Fruit fly (Drosophila melanogaster): ENCODE results near the gene rump.

Gene rump

dm6 chr3R:9551013-9551658, 41.0 kb upstream of the rump start (continued):
- TF ChIP-seq Scr (GFP tag; IDR thresholded peaks at IDR 0.05; ENCODE audit: partially characterized antibody) (no peak), CG11504 (tag; optimal IDR thresholded peaks at IDR 0.05) (no peak), prd (optimal IDR thresholded peaks at IDR 0.05) (no peak), prd (GFP tag; IDR thresholded peaks at IDR 0.05) (no peak), Trl (optimal IDR thresholded peaks at IDR 0.05) (peak; percentile 93 to 95), Trl (GFP tag; optimal IDR thresholded peaks at IDR 0.05) (peak; percentile 65), CG11560 (tag; IDR thresholded peaks at IDR 0.05) (no peak), ftz-f1 (GFP tag; optimal IDR thresholded peaks at IDR 0.05) (peak; percentile 97), CG13894 (tag; optimal IDR thresholded peaks at IDR 0.05) (peak; percentile 66), Asciz (GFP tag; optimal IDR thresholded peaks at IDR 0.05) (peak; percentile 50), p53 (GFP tag; optimal IDR thresholded peaks at IDR 0.05) (no peak), exex (tag; optimal IDR thresholded peaks at IDR 0.05) (peak; percentile 36), vfl (GFP tag; optimal IDR thresholded peaks at IDR 0.05) (no peak), H2.0 (GFP tag; IDR thresholded peaks at IDR 0.05) (no peak), Hmx (GFP tag; optimal IDR thresholded peaks at IDR 0.05) (no peak), Dad (GFP tag; optimal IDR thresholded peaks at IDR 0.05) (peak; percentile 11), row (GFP tag; IDR thresholded peaks at IDR 0.05) (no peak), phol (tag; optimal IDR thresholded peaks at IDR 0.05) (no peak), tin (GFP tag; optimal IDR thresholded peaks at IDR 0.05) (peak; percentile 15), lbe (GFP tag; optimal IDR thresholded peaks at IDR 0.05) (peak; percentile 58), Stat92E (GFP tag; optimal IDR thresholded peaks at IDR 0.05) (no peak), sug (tag; optimal IDR thresholded peaks at IDR 0.05) (peak; percentile 77), Antp (GFP tag; optimal IDR thresholded peaks at IDR 0.05) (peak; percentile 13), vvl (GFP tag; IDR thresholded peaks at IDR 0.05) (no peak), inv (GFP tag; IDR thresholded peaks at IDR 0.05; ENCODE audit: partially characterized antibody) (no peak), fd102C (GFP tag; optimal IDR thresholded peaks at IDR 0.05) (no peak), CG12769 (tag; optimal IDR thresholded peaks at IDR 0.05) (peak; percentile 80), Fer2 (tag; optimal IDR thresholded peaks at IDR 0.05) (no peak), Doc3 (GFP tag; IDR thresholded peaks at IDR 0.05; ENCODE audit: partially characterized antibody) (no peak), Sox102F (GFP tag; optimal IDR thresholded peaks at IDR 0.05) (no peak), CG5180 (GFP tag; optimal IDR thresholded peaks at IDR 0.05) (peak; percentile 59), CG15696 (tag; optimal IDR thresholded peaks at IDR 0.05) (no peak), bsh (GFP tag; optimal IDR thresholded peaks at IDR 0.05) (peak in 1 of 2 experiments; percentile 9), CTCF (GFP tag; optimal IDR thresholded peaks at IDR 0.05) (peak; percentile 13), lab (GFP tag; optimal IDR thresholded peaks at IDR 0.05) (peak; percentile 68), klu (GFP tag; IDR thresholded peaks at IDR 0.05) (no peak), hb (GFP tag; IDR thresholded peaks at IDR 0.05; ENCODE audit: partially characterized antibody) (no peak), CG11247 (GFP tag; IDR thresholded peaks at IDR 0.05) (no peak), kay (GFP tag; optimal IDR thresholded peaks at IDR 0.05) (peak; percentile 43), Pdp1 (GFP tag; optimal IDR thresholded peaks at IDR 0.05) (peak; percentile 11 to 74), Hr78 (GFP tag; optimal IDR thresholded peaks at IDR 0.05) (peak in 1 of 2 experiments; percentile 99), Gsc (GFP tag; IDR thresholded peaks at IDR 0.05) (no peak), Spps (tag; optimal IDR thresholded peaks at IDR 0.05) (no peak), tll (GFP tag; optimal IDR thresholded peaks at IDR 0.05) (no peak), eyg (GFP tag; optimal IDR thresholded peaks at IDR 0.05) (no peak), CG10654 (GFP tag; optimal IDR thresholded peaks at IDR 0.05) (no peak), CG11093 (GFP tag; IDR thresholded peaks at IDR 0.05) (no peak), CG10565 (GFP tag; optimal IDR thresholded peaks at IDR 0.05) (no peak), CG13123 (GFP tag; optimal IDR thresholded peaks at IDR 0.05) (no peak), ci (GFP tag; IDR thresholded peaks at IDR 0.05) (no peak)
